Worm (Caenorhabditis elegans): ENCODE data around the gene clec-191.

The clec-191 gene

DNA sequence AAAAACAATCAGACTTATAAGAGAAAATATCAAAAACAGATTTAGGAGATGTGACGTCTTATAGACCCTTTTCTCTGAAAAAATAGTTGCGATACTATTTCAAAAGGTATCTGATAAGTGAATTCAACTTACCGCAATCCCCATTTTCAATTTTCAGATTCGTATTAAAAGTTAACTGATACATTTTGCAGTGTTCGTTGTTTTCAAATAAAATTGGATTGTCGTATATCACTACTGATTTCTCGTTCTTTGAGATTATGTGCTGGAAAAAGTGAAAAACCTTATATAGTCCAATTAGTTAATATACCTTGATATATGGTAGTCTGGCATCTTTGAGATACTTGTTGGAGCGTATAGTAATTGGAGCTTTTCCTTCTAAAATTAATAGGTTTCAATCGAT is 50.0 kb downstream of the clec-191 start:
- TF ChIP-seq blmp-1 (tag; optimal IDR thresholded peaks at IDR 0.05) (no peak), sup-37 (GFP tag; optimal IDR thresholded peaks at IDR 0.05) (no peak), F16B12.6 (tag; optimal IDR thresholded peaks at IDR 0.05) (no peak), mef-2 (tag; optimal IDR thresholded peaks at IDR 0.05) (no peak), lin-35 (GFP tag; optimal IDR thresholded peaks at IDR 0.05) (no peak)
